Worm (Caenorhabditis elegans) whole organism, young adult: ENCODE results near the gene F54D5.5.

ENCODE experiments used
- C06A6.2 ChIP-seq: fragments of 200-800 bp; sonication (Bioruptor generic); conservative IDR thresholded peaks from 2 replicates; pipeline ENCODE4 v1.3.6; 2022; ENCODE audit warnings: missing genetic modification characterization, missing compliant biosample characterization
- D2030.7 ChIP-seq: fragments of 200-800 bp; sonication (Bioruptor generic); IDR thresholded peaks from 2 replicates; pipeline ENCODE4 v1.3.6; 2022; ENCODE audit warnings: missing genetic modification reagents, missing genetic modification characterization, missing compliant biosample characterization
- atf-7 ChIP-seq: sonication (generic microtip); optimal IDR thresholded peaks from 2 replicates; lab custom pipeline; 2017; ENCODE audit warnings: mild to moderate bottlenecking, missing genetic modification characterization, missing compliant biosample characterization
- chd-7 ChIP-seq: sonication (generic microtip); optimal IDR thresholded peaks from 2 replicates; lab custom pipeline; 2016; ENCODE audit warnings: mild to moderate bottlenecking, missing genetic modification characterization, moderate library complexity, missing compliant biosample characterization
- dpff-1 ChIP-seq: sonication (generic microtip); optimal IDR thresholded peaks from 2 replicates; lab custom pipeline; 2017; ENCODE audit warnings: mild to moderate bottlenecking, missing genetic modification characterization, missing compliant biosample characterization
- lin-26 ChIP-seq: fragments of 200-800 bp; sonication (Bioruptor generic); IDR thresholded peaks from 2 replicates; pipeline ENCODE4 v1.3.6; 2022; ENCODE audit warnings: missing genetic modification reagents, missing genetic modification characterization, missing compliant biosample characterization
- lin-40 ChIP-seq: sonication (generic microtip); optimal IDR thresholded peaks from 2 replicates; lab custom pipeline; 2016; ENCODE audit warnings: missing genetic modification characterization, mild to moderate bottlenecking, missing compliant biosample characterization, missing genotype, missing genetic modification reagents
- nfya-1 ChIP-seq: sonication (generic microtip); optimal IDR thresholded peaks from 2 replicates; lab custom pipeline; 2017; ENCODE audit warnings: antibody characterized with exemption, missing compliant biosample characterization, missing genetic modification characterization, borderline replicate concordance; ENCODE audit not compliant: insufficient read depth
- nhr-90 ChIP-seq: sonication (generic microtip); optimal IDR thresholded peaks from 2 replicates; lab custom pipeline; 2016; ENCODE audit warnings: missing genotype, mild to moderate bottlenecking, missing genetic modification characterization, missing compliant biosample characterization
- rec-8 ChIP-seq, 2 experiments: sonication (generic microtip); optimal IDR thresholded peaks; 2 replicates each; lab custom pipeline; 2016; ENCODE audit warnings: mild to moderate bottlenecking in 2 of 2, missing genetic modification characterization in 2 of 2, missing genetic modification reagents in 2 of 2, missing genotype in 2 of 2, missing biosample characterization in 1 of 2, missing compliant biosample characterization in 1 of 2, moderate library complexity in 1 of 2
- sdz-38 ChIP-seq: sonication (generic microtip); optimal IDR thresholded peaks from 2 replicates; lab custom pipeline; 2016; ENCODE audit warnings: missing genotype, missing genetic modification characterization, missing compliant biosample characterization
- unc-130 ChIP-seq: sonication (generic microtip); optimal IDR thresholded peaks from 2 replicates; lab custom pipeline; 2016; ENCODE audit warnings: missing genetic modification reagents, missing genetic modification characterization, missing compliant biosample characterization
- unc-62 ChIP-seq: fragments of 150-350 bp; optimal IDR thresholded peaks from 2 replicates; lab custom pipeline; 2014; ENCODE audit warnings: missing biosample characterization, missing genetic modification reagents, missing genetic modification characterization
- zfh-2 ChIP-seq: fragments of 200-800 bp; sonication (Bioruptor generic); conservative IDR thresholded peaks from 2 replicates; pipeline ENCODE4 v1.3.6; 2022; ENCODE audit warnings: missing genetic modification reagents, missing genetic modification characterization, missing compliant biosample characterization

- TF ChIP-seq atf-7 (tag; lab: Kevin White, UChicago), result no peak
- TF ChIP-seq lin-26 (GFP tag; lab: Robert Waterston, UW), result no peak
- no peak for TF ChIP-seq D2030.7 (GFP tag; lab: Robert Waterston, UW)
- no peak for TF ChIP-seq nfya-1 (tag; lab: Kevin White, UChicago)
- no peak for TF ChIP-seq unc-130 (GFP tag; lab: Kevin White, UChicago)
- TF ChIP-seq sdz-38 (tag; lab: Kevin White, UChicago), result no peak
- TF ChIP-seq lin-40, result no peak
- TF ChIP-seq chd-7, result no peak
- TF ChIP-seq C06A6.2 (GFP tag; lab: Robert Waterston, UW), result no peak
- TF ChIP-seq nhr-90 (tag; lab: Kevin White, UChicago), result no peak
- TF ChIP-seq zfh-2, result no peak
- no peak for TF ChIP-seq unc-62 (GFP tag; lab: Kevin White, UChicago)
- no peak for TF ChIP-seq rec-8 (tag; optimal IDR thresholded peaks at IDR 0.05; lab: Kevin White, UChicago)
- no peak for TF ChIP-seq dpff-1 (tag; lab: Kevin White, UChicago)
Measured at ce11 chrII:11616333-11616942, 49.6 kb upstream of the F54D5.5 start.
